Worm (Caenorhabditis elegans): ENCODE data around the gene apy-1.

apy-1 gene

ce11 chrX:7532632-7533031 lies 36.9 kb downstream of the apy-1 start, which contains the start of gene ceh-14:
Gene ceh-14 (minus strand): TSS chrX:7532732.
- TF ChIP-seq tbx-2 (tag; optimal IDR thresholded peaks at IDR 0.05): no peak
- no peak for TF ChIP-seq ceh-28 (tag; optimal IDR thresholded peaks at IDR 0.05)
- no peak for TF ChIP-seq lin-39 (tag; optimal IDR thresholded peaks at IDR 0.05)
- no peak for TF ChIP-seq egl-27 (tag; optimal IDR thresholded peaks at IDR 0.05)
- TF ChIP-seq lsy-12 (tag; optimal IDR thresholded peaks at IDR 0.05): no peak
- TF ChIP-seq jun-1 (tag; optimal IDR thresholded peaks at IDR 0.05): no peak
- TF ChIP-seq ZK546.5 (tag; optimal IDR thresholded peaks at IDR 0.05): no peak
- no peak for TF ChIP-seq elt-3 (tag; optimal IDR thresholded peaks at IDR 0.05)
- no peak for TF ChIP-seq nhr-25 (tag; optimal IDR thresholded peaks at IDR 0.05)
- no peak for TF ChIP-seq eor-1 (tag; optimal IDR thresholded peaks at IDR 0.05)
- no peak for TF ChIP-seq mdl-1 (tag; optimal IDR thresholded peaks at IDR 0.05)
- TF ChIP-seq ceh-82 (tag; optimal IDR thresholded peaks at IDR 0.05): no peak
- TF ChIP-seq nhr-76 (tag; optimal IDR thresholded peaks at IDR 0.05): no peak
- no peak for TF ChIP-seq daf-12 (tag; optimal IDR thresholded peaks at IDR 0.05)
- TF ChIP-seq elt-1 (tag; optimal IDR thresholded peaks at IDR 0.05): no peak

DNA sequence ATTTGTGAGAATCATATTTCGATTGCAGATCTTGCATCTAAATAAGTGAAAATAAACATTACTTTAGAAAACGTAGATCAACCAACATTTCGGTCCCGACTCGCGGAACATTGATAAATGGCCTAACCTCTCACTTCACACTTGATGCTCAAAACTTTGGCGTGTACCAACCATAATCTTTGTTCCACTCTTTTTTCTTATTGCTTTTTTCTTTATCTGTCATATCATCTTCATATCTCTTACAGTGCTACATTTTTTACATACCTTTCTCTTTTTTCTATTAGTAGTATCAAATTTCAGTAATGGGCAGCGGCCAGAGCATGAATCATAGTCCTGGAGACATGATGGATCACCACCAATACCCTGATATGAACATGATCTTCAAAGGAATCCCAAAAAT lies 44.3 kb downstream of the apy-1 start, which contains the start of gene F46C8.3:
Gene F46C8.3, plus strand, starts transcription at position 301 of the 400 bp plus-strand sequence.
- TF ChIP-seq nhr-28 (tag; optimal IDR thresholded peaks at IDR 0.05) (no peak), nhr-237 (tag; optimal IDR thresholded peaks at IDR 0.05) (no peak), zag-1 (tag; optimal IDR thresholded peaks at IDR 0.05) (no peak), ceh-82 (tag; optimal IDR thresholded peaks at IDR 0.05) (no peak), nhr-67 (tag; optimal IDR thresholded peaks at IDR 0.05) (no peak), nhr-25 (tag; optimal IDR thresholded peaks at IDR 0.05) (no peak), lsy-12 (tag; optimal IDR thresholded peaks at IDR 0.05) (no peak), daf-12 (tag; optimal IDR thresholded peaks at IDR 0.05) (no peak), egl-27 (tag; optimal IDR thresholded peaks at IDR 0.05) (no peak), hmg-11 (tag; optimal IDR thresholded peaks at IDR 0.05) (no peak), mdl-1 (tag; optimal IDR thresholded peaks at IDR 0.05) (no peak), unc-39 (tag; optimal IDR thresholded peaks at IDR 0.05) (no peak), ZK546.5 (tag; optimal IDR thresholded peaks at IDR 0.05) (no peak), nhr-76 (tag; optimal IDR thresholded peaks at IDR 0.05) (no peak), ztf-4 (tag; optimal IDR thresholded peaks at IDR 0.05) (no peak)

- no peak for TF ChIP-seq lin-39 (tag; optimal IDR thresholded peaks at IDR 0.05)
- TF ChIP-seq tbx-2 (tag; optimal IDR thresholded peaks at IDR 0.05): no peak
- peak; percentile 27 for TF ChIP-seq nfya-1 (tag; optimal IDR thresholded peaks at IDR 0.05; ENCODE audit: insufficient read depth)
These were observed 45.7 kb downstream of the apy-1 start for ce11 chrX:7523799-7524198.

DNA sequence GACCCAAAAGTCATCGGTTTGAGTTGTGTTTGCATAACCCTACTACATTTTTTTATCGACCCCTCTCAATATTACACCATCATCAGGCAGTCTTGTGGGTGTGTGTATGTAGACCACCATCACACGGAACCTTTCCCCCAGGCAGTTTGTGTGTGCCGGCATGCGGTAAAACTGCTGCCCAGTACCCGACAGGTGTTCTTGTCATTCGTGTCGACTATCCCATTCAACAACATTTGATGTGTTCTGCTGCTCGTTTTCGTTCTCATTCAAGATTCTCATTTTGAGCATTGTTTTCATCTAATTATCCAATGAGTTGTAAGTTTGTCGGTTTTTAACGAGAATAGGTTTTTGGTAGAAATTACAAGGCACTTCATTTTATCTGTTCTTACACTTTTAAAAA lies 46.9 kb downstream of the apy-1 start:
- no peak for TF ChIP-seq nhr-67 (tag; optimal IDR thresholded peaks at IDR 0.05)
- no peak for TF ChIP-seq nhr-23 (tag; optimal IDR thresholded peaks at IDR 0.05)
- no peak for TF ChIP-seq eor-1 (tag; optimal IDR thresholded peaks at IDR 0.05)
- no peak for TF ChIP-seq nhr-12 (tag; optimal IDR thresholded peaks at IDR 0.05)
- TF ChIP-seq unc-62 (GFP tag; optimal IDR thresholded peaks at IDR 0.05): no peak
- no peak for TF ChIP-seq nhr-237 (tag; optimal IDR thresholded peaks at IDR 0.05)
- peak; percentile 14 for TF ChIP-seq lin-39 (tag; optimal IDR thresholded peaks at IDR 0.05)
- TF ChIP-seq R02D3.7 (tag; optimal IDR thresholded peaks at IDR 0.05): no peak
- no peak for TF ChIP-seq jun-1 (tag; optimal IDR thresholded peaks at IDR 0.05)
- TF ChIP-seq egl-27 (tag; optimal IDR thresholded peaks at IDR 0.05): no peak
- no peak for TF ChIP-seq pqm-1 (tag; optimal IDR thresholded peaks at IDR 0.05)
- no peak for TF ChIP-seq ceh-9 (tag; optimal IDR thresholded peaks at IDR 0.05)
- no peak for TF ChIP-seq tbx-2 (tag; optimal IDR thresholded peaks at IDR 0.05)
- no peak for TF ChIP-seq nhr-43 (tag; optimal IDR thresholded peaks at IDR 0.05; ENCODE audit: poor library complexity, severe bottlenecking)
- no peak for TF ChIP-seq nhr-11 (tag; optimal IDR thresholded peaks at IDR 0.05)
- peak; percentile 93 for TF ChIP-seq egl-5 (tag; optimal IDR thresholded peaks at IDR 0.05)
- no peak for TF ChIP-seq ceh-28 (tag; optimal IDR thresholded peaks at IDR 0.05)

ce11 chrX:7519569-7519968 lies 50.0 kb downstream of the apy-1 start, which contains the start of gene chts-1:
Gene chts-1 (minus strand): TSS chrX:7519669.
- no peak for TF ChIP-seq nhr-28 (tag; optimal IDR thresholded peaks at IDR 0.05)
- no peak for TF ChIP-seq egl-5 (tag; optimal IDR thresholded peaks at IDR 0.05)
- no peak for TF ChIP-seq sea-2 (GFP tag; optimal IDR thresholded peaks at IDR 0.05)
- TF ChIP-seq nhr-76 (tag; optimal IDR thresholded peaks at IDR 0.05): no peak
- TF ChIP-seq nhr-25 (tag; optimal IDR thresholded peaks at IDR 0.05): no peak
- no peak for TF ChIP-seq ZK546.5 (tag; optimal IDR thresholded peaks at IDR 0.05)
- no peak for TF ChIP-seq nfya-1 (tag; optimal IDR thresholded peaks at IDR 0.05; ENCODE audit: insufficient read depth)
- TF ChIP-seq lsy-12 (tag; optimal IDR thresholded peaks at IDR 0.05): no peak
- no peak for TF ChIP-seq R02D3.7 (tag; optimal IDR thresholded peaks at IDR 0.05)
- no peak for TF ChIP-seq ceh-9 (tag; optimal IDR thresholded peaks at IDR 0.05)
- TF ChIP-seq skn-1 (tag; optimal IDR thresholded peaks at IDR 0.05): no peak
- no peak for TF ChIP-seq unc-39 (tag; optimal IDR thresholded peaks at IDR 0.05)
- TF ChIP-seq nhr-67 (tag; optimal IDR thresholded peaks at IDR 0.05): no peak
- no peak for TF ChIP-seq hmg-11 (tag; optimal IDR thresholded peaks at IDR 0.05)
- TF ChIP-seq ztf-11 (tag; optimal IDR thresholded peaks at IDR 0.05): no peak

Measured in whole organism, L3 larva.